Worm (Caenorhabditis elegans) whole organism, early embryonic: ENCODE measurements around the gene ddn-1.

Source experiments
- B0310.2 ChIP-seq: sonication (generic microtip); optimal IDR thresholded peaks from 2 replicates; lab custom pipeline; 2016; ENCODE audit warnings: mild to moderate bottlenecking, missing genetic modification characterization, missing compliant biosample characterization
- F13C5.2 ChIP-seq: sonication (generic microtip); optimal IDR thresholded peaks from 2 replicates; lab custom pipeline; 2017; ENCODE audit warnings: mild to moderate bottlenecking, missing genetic modification characterization, inconsistent platforms, missing compliant biosample characterization
- aly-1 ChIP-seq: sonication (generic microtip); optimal IDR thresholded peaks from 2 replicates; lab custom pipeline; 2016; ENCODE audit warnings: missing genetic modification characterization, missing compliant biosample characterization
- ama-1 ChIP-seq: fragments of 150-350 bp; optimal IDR thresholded peaks from 2 replicates; lab custom pipeline; 2014
- flt-1 ChIP-seq: fragments of 200-800 bp; sonication (Bioruptor generic); IDR thresholded peaks from 2 replicates; pipeline ENCODE4 v1.3.6; 2022; ENCODE audit warnings: missing genetic modification characterization, missing compliant biosample characterization
- hmg-4 ChIP-seq: fragments of 200-800 bp; sonication (Bioruptor generic); optimal IDR thresholded peaks from 2 replicates; lab custom pipeline; 2018; ENCODE audit warnings: mild to moderate bottlenecking, missing genetic modification characterization, missing compliant biosample characterization
- scrt-1 ChIP-seq: fragments of 200-800 bp; sonication (Bioruptor generic); IDR thresholded peaks from 2 replicates; pipeline ENCODE4 v1.3.6; 2022; ENCODE audit warnings: missing genetic modification characterization, missing compliant biosample characterization
- sea-1 ChIP-seq: fragments of 200-800 bp; sonication (Bioruptor generic); conservative IDR thresholded peaks from 2 replicates; pipeline ENCODE4 v1.3.6; 2022; ENCODE audit warnings: missing genetic modification characterization, missing compliant biosample characterization
- tbx-11 ChIP-seq: fragments of 200-800 bp; sonication (Bioruptor generic); IDR thresholded peaks from 2 replicates; pipeline ENCODE4 v1.3.6; 2022; ENCODE audit warnings: missing genetic modification characterization, missing compliant biosample characterization
- tra-4 ChIP-seq: sonication (generic microtip); optimal IDR thresholded peaks from 2 replicates; lab custom pipeline; 2017; ENCODE audit warnings: missing genetic modification characterization, missing compliant biosample characterization

- no peak for TF ChIP-seq B0310.2 (tag; lab: Kevin White, UChicago)
- no peak for TF ChIP-seq aly-1
- no peak for TF ChIP-seq hmg-4 (GFP tag; lab: Kevin White, UChicago)
- no peak for TF ChIP-seq tbx-11 (GFP tag; lab: Robert Waterston, UW)
- no peak for TF ChIP-seq flt-1 (GFP tag; lab: Robert Waterston, UW)
- TF ChIP-seq tra-4 (tag; lab: Kevin White, UChicago), result no peak
- no peak for TF ChIP-seq ama-1 (lab: Kevin White, UChicago)
- no peak for TF ChIP-seq F13C5.2
- no peak for TF ChIP-seq scrt-1 (GFP tag; lab: Robert Waterston, UW)
- no peak for TF ChIP-seq sea-1 (GFP tag; lab: Robert Waterston, UW)
Observed at ce11 chrV:8800978-8801559, 40.8 kb upstream of the ddn-1 start, which contains the start of gene magu-2.
